Worm (Caenorhabditis elegans) whole organism, L3 larva: Measurements from ENCODE around the gene T07C4.3.

Source experiments
- R02D3.7 ChIP-seq: fragments of 150-350 bp; optimal IDR thresholded peaks from 2 replicates; lab custom pipeline; 2014; ENCODE audit warnings: missing biosample characterization, missing genetic modification characterization
- ZK546.5 ChIP-seq: sonication (generic microtip); optimal IDR thresholded peaks from 2 replicates; lab custom pipeline; 2017; ENCODE audit warnings: missing biosample characterization, missing genetic modification characterization
- aly-2 ChIP-seq: fragments of 150-350 bp; optimal IDR thresholded peaks from 2 replicates; lab custom pipeline; 2014; ENCODE audit warnings: missing biosample characterization, missing genetic modification characterization
- ama-1 ChIP-seq: fragments of 150-350 bp; optimal IDR thresholded peaks from 2 replicates; lab custom pipeline; 2018
- ceh-16 ChIP-seq: sonication (generic microtip); optimal IDR thresholded peaks from 2 replicates; lab custom pipeline; 2017; ENCODE audit warnings: missing biosample characterization, missing genetic modification characterization
- ceh-28 ChIP-seq: fragments of 150-350 bp; optimal IDR thresholded peaks from 2 replicates; lab custom pipeline; 2014; ENCODE audit warnings: missing biosample characterization, missing genetic modification reagents, missing genetic modification characterization
- ceh-82 ChIP-seq: fragments of 150-350 bp; optimal IDR thresholded peaks from 2 replicates; lab custom pipeline; 2014; ENCODE audit warnings: missing biosample characterization, missing genetic modification characterization
- ceh-9 ChIP-seq: sonication (generic microtip); optimal IDR thresholded peaks from 2 replicates; lab custom pipeline; 2018; ENCODE audit warnings: missing biosample characterization, missing genetic modification characterization
- daf-12 ChIP-seq: fragments of 150-350 bp; optimal IDR thresholded peaks from 2 replicates; lab custom pipeline; 2014; ENCODE audit warnings: missing biosample characterization, missing genetic modification reagents, missing genetic modification characterization
- egl-27 ChIP-seq: sonication (generic microtip); optimal IDR thresholded peaks from 4 replicates; lab custom pipeline; 2017; ENCODE audit warnings: missing biosample characterization, missing genetic modification reagents, missing genetic modification characterization
- egl-5 ChIP-seq: fragments of 150-350 bp; optimal IDR thresholded peaks from 2 replicates; lab custom pipeline; 2017; ENCODE audit warnings: missing biosample characterization, missing genetic modification reagents, missing genetic modification characterization, inconsistent platforms
- elt-1 ChIP-seq: fragments of 150-350 bp; optimal IDR thresholded peaks from 2 replicates; lab custom pipeline; 2014; ENCODE audit warnings: missing biosample characterization, missing genetic modification characterization
- elt-2 ChIP-seq: sonication (generic microtip); optimal IDR thresholded peaks from 2 replicates; lab custom pipeline; 2016; ENCODE audit warnings: missing genetic modification reagents, mild to moderate bottlenecking, missing genetic modification characterization, missing compliant biosample characterization
- elt-3 ChIP-seq, 3 experiments: fragments of 150-350 bp in 1 of 3; sonication (generic microtip) in 2 of 3; optimal IDR thresholded peaks; 2 replicates in 2 of 3; 4 replicates in 1 of 3; lab custom pipeline; 2014 to 2017; ENCODE audit warnings: missing biosample characterization in 3 of 3, missing genetic modification characterization in 3 of 3
- eor-1 ChIP-seq, 2 experiments: fragments of 150-350 bp; optimal IDR thresholded peaks; 2 replicates each; lab custom pipeline; 2014 to 2018; ENCODE audit warnings: missing biosample characterization in 2 of 2, missing genetic modification characterization in 2 of 2
- fkh-10 ChIP-seq: sonication (generic microtip); optimal IDR thresholded peaks from 2 replicates; lab custom pipeline; 2017; ENCODE audit warnings: missing biosample characterization, missing genetic modification reagents, missing genetic modification characterization
- fkh-2 ChIP-seq: fragments of 150-350 bp; optimal IDR thresholded peaks from 2 replicates; lab custom pipeline; 2014; ENCODE audit warnings: missing biosample characterization, missing genetic modification reagents, missing genetic modification characterization
- fos-1 ChIP-seq: fragments of 150-350 bp; optimal IDR thresholded peaks from 2 replicates; lab custom pipeline; 2014; ENCODE audit warnings: missing biosample characterization, missing genetic modification characterization
- hmg-11 ChIP-seq: sonication (generic microtip); optimal IDR thresholded peaks from 2 replicates; lab custom pipeline; 2016; ENCODE audit warnings: missing genetic modification characterization, missing compliant biosample characterization
- jun-1 ChIP-seq: fragments of 150-350 bp; optimal IDR thresholded peaks from 2 replicates; lab custom pipeline; 2014; ENCODE audit warnings: missing biosample characterization, missing genetic modification reagents, missing genetic modification characterization
- lin-15B ChIP-seq: fragments of 150-350 bp; optimal IDR thresholded peaks from 2 replicates; lab custom pipeline; 2014; ENCODE audit warnings: missing biosample characterization, missing genetic modification characterization
- lin-39 ChIP-seq: fragments of 150-350 bp; optimal IDR thresholded peaks from 2 replicates; lab custom pipeline; 2018; ENCODE audit warnings: missing biosample characterization, missing genetic modification reagents, missing genetic modification characterization
- lsy-12 ChIP-seq: sonication (generic microtip); optimal IDR thresholded peaks from 2 replicates; lab custom pipeline; 2016; ENCODE audit warnings: mild to moderate bottlenecking, missing genetic modification characterization, missing compliant biosample characterization
- mdl-1 ChIP-seq: fragments of 150-350 bp; optimal IDR thresholded peaks from 2 replicates; lab custom pipeline; 2014; ENCODE audit warnings: missing biosample characterization, missing genetic modification characterization
- mml-1 ChIP-seq: fragments of 150-350 bp; sonication (generic microtip); optimal IDR thresholded peaks from 3 replicates; lab custom pipeline; 2014; ENCODE audit warnings: missing biosample characterization, missing genetic modification characterization
- nfya-1 ChIP-seq: sonication (generic microtip); optimal IDR thresholded peaks from 2 replicates; lab custom pipeline; 2017; ENCODE audit warnings: missing genetic modification characterization, mild to moderate bottlenecking, missing compliant biosample characterization, antibody characterized with exemption, moderate library complexity; ENCODE audit not compliant: insufficient read depth
- nhr-11 ChIP-seq: fragments of 150-350 bp; optimal IDR thresholded peaks from 2 replicates; lab custom pipeline; 2014; ENCODE audit warnings: missing biosample characterization, missing genetic modification characterization
- nhr-12 ChIP-seq: fragments of 150-350 bp; optimal IDR thresholded peaks from 2 replicates; lab custom pipeline; 2014; ENCODE audit warnings: missing biosample characterization, missing genetic modification characterization
- nhr-23 ChIP-seq: fragments of 150-350 bp; optimal IDR thresholded peaks from 2 replicates; lab custom pipeline; 2014; ENCODE audit warnings: missing biosample characterization, missing genetic modification reagents, missing genetic modification characterization
- nhr-237 ChIP-seq: fragments of 150-350 bp; optimal IDR thresholded peaks from 2 replicates; lab custom pipeline; 2014; ENCODE audit warnings: missing biosample characterization, missing genetic modification characterization
- nhr-25 ChIP-seq: sonication (generic microtip); optimal IDR thresholded peaks from 2 replicates; lab custom pipeline; 2017; ENCODE audit warnings: missing biosample characterization, missing genetic modification characterization
- nhr-28 ChIP-seq: fragments of 150-350 bp; optimal IDR thresholded peaks from 2 replicates; lab custom pipeline; 2014; ENCODE audit warnings: missing biosample characterization, missing genetic modification characterization
- nhr-43 ChIP-seq: sonication (generic microtip); optimal IDR thresholded peaks from 2 replicates; lab custom pipeline; 2016; ENCODE audit warnings: mild to moderate bottlenecking, missing genetic modification characterization, missing compliant biosample characterization; ENCODE audit not compliant: poor library complexity, severe bottlenecking
- nhr-67 ChIP-seq: fragments of 150-350 bp; optimal IDR thresholded peaks from 2 replicates; lab custom pipeline; 2014; ENCODE audit warnings: missing biosample characterization, missing genetic modification characterization
- nhr-76 ChIP-seq: fragments of 150-350 bp; sonication (generic microtip); optimal IDR thresholded peaks from 5 replicates; lab custom pipeline; 2014; ENCODE audit warnings: missing biosample characterization, missing genetic modification characterization
- nhr-77 ChIP-seq: fragments of 150-350 bp; optimal IDR thresholded peaks from 2 replicates; lab custom pipeline; 2014; ENCODE audit warnings: missing biosample characterization, missing genetic modification characterization
- pha-4 ChIP-seq: fragments of 150-350 bp; optimal IDR thresholded peaks from 2 replicates; lab custom pipeline; 2014; ENCODE audit warnings: missing biosample characterization, missing genetic modification reagents, missing genetic modification characterization
- pqm-1 ChIP-seq: fragments of 150-350 bp; optimal IDR thresholded peaks from 2 replicates; lab custom pipeline; 2017; ENCODE audit warnings: missing biosample characterization, missing genetic modification characterization, inconsistent platforms
- sea-2 ChIP-seq: fragments of 150-350 bp; sonication (generic microtip); optimal IDR thresholded peaks from 4 replicates; lab custom pipeline; 2014; ENCODE audit warnings: missing biosample characterization, missing genetic modification reagents, missing genetic modification characterization
- skn-1 ChIP-seq: fragments of 150-350 bp; optimal IDR thresholded peaks from 2 replicates; lab custom pipeline; 2014; ENCODE audit warnings: missing biosample characterization, missing genetic modification characterization
- snpc-4 ChIP-seq: fragments of 150-350 bp; optimal IDR thresholded peaks from 2 replicates; lab custom pipeline; 2014; ENCODE audit warnings: missing biosample characterization, missing genetic modification characterization
- tbx-2 ChIP-seq: sonication (generic microtip); optimal IDR thresholded peaks from 2 replicates; lab custom pipeline; 2016; ENCODE audit warnings: mild to moderate bottlenecking, missing genetic modification characterization, missing compliant biosample characterization
- unc-39 ChIP-seq: sonication (generic microtip); optimal IDR thresholded peaks from 4 replicates; lab custom pipeline; 2017; ENCODE audit warnings: missing biosample characterization, missing genetic modification characterization
- unc-62 ChIP-seq: fragments of 150-350 bp; sonication (generic microtip); optimal IDR thresholded peaks from 4 replicates; lab custom pipeline; 2014; ENCODE audit warnings: missing biosample characterization, missing genetic modification reagents, missing genetic modification characterization
- zag-1 ChIP-seq: fragments of 150-350 bp; optimal IDR thresholded peaks from 2 replicates; lab custom pipeline; 2014; ENCODE audit warnings: missing biosample characterization, missing genetic modification characterization
- ztf-11 ChIP-seq: fragments of 150-350 bp; optimal IDR thresholded peaks from 2 replicates; lab custom pipeline; 2014; ENCODE audit warnings: missing biosample characterization, missing genetic modification characterization
- ztf-4 ChIP-seq: fragments of 150-350 bp; optimal IDR thresholded peaks from 2 replicates; lab custom pipeline; 2014; ENCODE audit warnings: missing biosample characterization, missing genetic modification characterization

The T07C4.3 gene

ce11 chrIII:10331232-10331631, 20.7 kb upstream of the T07C4.3 start:
- TF ChIP-seq fkh-10 (no peak), jun-1 (peak; percentile 9), fkh-2 (tag; lab: Kevin White, UChicago) (no peak), elt-1 (no peak), aly-2 (no peak), zag-1 (tag; lab: Kevin White, UChicago) (no peak), nfya-1 (tag; lab: Kevin White, UChicago) (peak; percentile 34), nhr-67 (tag; lab: Kevin White, UChicago) (no peak), R02D3.7 (tag; lab: Kevin White, UChicago) (no peak), elt-3 (tag; optimal IDR thresholded peaks at IDR 0.05; lab: Kevin White, UChicago) (no peak), ztf-11 (no peak), nhr-11 (tag; lab: Kevin White, UChicago) (no peak), daf-12 (no peak), pha-4 (tag; lab: Kevin White, UChicago) (peak; percentile 92), snpc-4 (tag; lab: Kevin White, UChicago) (no peak)

DNA sequence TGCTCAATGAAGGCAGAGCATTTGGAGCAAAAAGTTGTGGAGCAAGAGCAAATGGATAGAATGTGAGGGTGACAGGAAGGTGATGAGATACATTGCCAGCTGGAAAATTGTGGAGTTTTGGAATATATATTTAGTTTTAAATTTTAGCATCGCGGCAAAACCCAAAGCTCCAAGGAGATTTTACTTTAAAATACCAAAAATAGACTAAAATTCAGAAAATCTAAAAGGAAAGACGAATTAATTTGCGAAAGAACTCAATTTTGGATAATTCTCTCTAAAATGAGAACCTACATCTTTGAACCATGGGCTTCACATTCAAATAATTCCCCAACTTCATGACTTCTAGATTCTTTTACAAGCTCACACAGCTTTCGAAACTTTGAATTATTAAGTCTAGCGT, 19.4 kb upstream of the T07C4.3 start, which contains the start of gene T07C4.12:
T07C4.12 (minus strand) TSS at position 101 of the 400 bp plus-strand sequence.
- TF ChIP-seq ceh-82 (no peak), eor-1 (tag; optimal IDR thresholded peaks at IDR 0.05; lab: Kevin White, UChicago) (no peak), daf-12 (no peak), elt-3 (tag; optimal IDR thresholded peaks at IDR 0.05; lab: Kevin White, UChicago) (no peak)
- TF ChIP-seq, all 47 proteins: peak for 0

DNA sequence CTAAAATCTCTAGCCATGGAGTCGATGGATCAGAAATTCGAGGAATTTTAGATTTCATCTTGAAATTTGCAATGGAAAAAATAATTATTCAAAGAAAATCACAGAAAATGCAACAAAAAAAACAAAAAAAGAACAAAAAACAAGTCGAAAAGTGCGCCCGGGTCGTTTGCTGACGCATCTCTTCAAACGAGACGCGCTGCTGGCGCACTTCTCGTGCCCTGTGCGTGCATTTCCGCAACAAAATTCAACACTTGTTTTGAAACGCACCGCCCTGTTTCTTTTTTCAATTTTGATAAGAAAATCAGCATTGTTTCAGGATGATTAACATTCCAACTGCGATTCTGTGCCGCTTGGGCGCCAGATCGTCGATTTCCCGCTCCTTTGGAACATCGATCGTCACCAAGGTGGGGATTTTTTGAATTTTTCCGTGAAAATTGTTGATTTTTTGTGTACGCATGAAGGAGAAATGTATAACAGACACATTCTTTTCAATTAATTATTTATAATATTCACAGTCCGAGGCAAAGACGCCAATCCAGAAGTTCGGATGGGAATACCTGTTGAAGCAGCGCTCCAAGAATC, 17.9 kb upstream of the T07C4.3 start, which contains the start of the genes jmjd-4 and mev-1:
jmjd-4 (minus strand) TSS at position 58 of the 582 bp plus-strand sequence.
mev-1 (plus strand) TSS at position 317 of the 582 bp plus-strand sequence.
- TF ChIP-seq jun-1: peak; percentile 82
- peak; percentile 39 for TF ChIP-seq egl-5 (tag; lab: Kevin White, UChicago)
- peak; percentile 89 for TF ChIP-seq nhr-25 (tag; lab: Kevin White, UChicago)
- TF ChIP-seq nhr-23 (tag; lab: Kevin White, UChicago): peak; percentile 89
- TF ChIP-seq pqm-1 (tag; lab: Kevin White, UChicago): peak; percentile 71
- TF ChIP-seq ZK546.5 (tag; lab: Kevin White, UChicago): no peak
- TF ChIP-seq ceh-28 (tag; lab: Kevin White, UChicago): peak; percentile 60
- TF ChIP-seq pha-4 (tag; lab: Kevin White, UChicago): peak; percentile 83
- TF ChIP-seq ceh-82: peak; percentile 56
- TF ChIP-seq nhr-11 (tag; lab: Kevin White, UChicago): no peak
- TF ChIP-seq zag-1 (tag; lab: Kevin White, UChicago): no peak
- TF ChIP-seq fos-1 (tag; lab: Kevin White, UChicago): no peak
- TF ChIP-seq snpc-4 (tag; lab: Kevin White, UChicago): peak; percentile 73
- TF ChIP-seq nhr-76: no peak
- no peak for TF ChIP-seq eor-1 (tag; optimal IDR thresholded peaks at IDR 0.05; lab: Kevin White, UChicago)
- no peak for TF ChIP-seq daf-12
- TF ChIP-seq nhr-12 (tag; lab: Kevin White, UChicago): no peak
- TF ChIP-seq mdl-1 (tag; lab: Kevin White, UChicago): no peak
- TF ChIP-seq lin-15B (tag; lab: Kevin White, UChicago): peak; percentile 91
- TF ChIP-seq fkh-2 (tag; lab: Kevin White, UChicago): no peak
- peak; percentile 52 for TF ChIP-seq ama-1 (lab: Kevin White, UChicago)
- no peak for TF ChIP-seq sea-2 (GFP tag; lab: Kevin White, UChicago)
- peak; percentile 87 for TF ChIP-seq lsy-12 (tag; lab: Kevin White, UChicago)
- TF ChIP-seq lin-39 (tag; lab: Kevin White, UChicago): peak; percentile 72
- no peak for TF ChIP-seq ceh-16 (tag; lab: Kevin White, UChicago)
- no peak for TF ChIP-seq egl-27 (tag; lab: Kevin White, UChicago)
- peak; percentile 33 for TF ChIP-seq elt-1
- TF ChIP-seq hmg-11 (tag; lab: Kevin White, UChicago): peak; percentile 91
- TF ChIP-seq tbx-2 (tag; lab: Kevin White, UChicago): peak; percentile 82
- no peak for TF ChIP-seq ztf-4 (tag; lab: Kevin White, UChicago)
- peak; percentile 90 for TF ChIP-seq nfya-1 (tag; lab: Kevin White, UChicago)
- no peak for TF ChIP-seq ceh-9 (tag; lab: Kevin White, UChicago)
- no peak for TF ChIP-seq nhr-237 (tag; lab: Kevin White, UChicago)
- peak; percentile 84 for TF ChIP-seq elt-2
- TF ChIP-seq skn-1 (tag; lab: Kevin White, UChicago): peak; percentile 69
- no peak for TF ChIP-seq elt-3 (tag; optimal IDR thresholded peaks at IDR 0.05; lab: Kevin White, UChicago)
- peak; percentile 45 for TF ChIP-seq fkh-10
- TF ChIP-seq nhr-77 (tag; lab: Kevin White, UChicago): peak; percentile 35
- TF ChIP-seq aly-2: no peak
- TF ChIP-seq ztf-11: no peak
- TF ChIP-seq nhr-67 (tag; lab: Kevin White, UChicago): no peak
- no peak for TF ChIP-seq unc-39 (tag; lab: Kevin White, UChicago)
- TF ChIP-seq nhr-28 (tag; lab: Kevin White, UChicago): no peak
- TF ChIP-seq nhr-43: peak; percentile 87
- TF ChIP-seq mml-1 (tag; lab: Kevin White, UChicago): no peak
- TF ChIP-seq R02D3.7 (tag; lab: Kevin White, UChicago): peak; percentile 68
- no peak for TF ChIP-seq unc-62 (GFP tag; lab: Kevin White, UChicago)
